Worm (Caenorhabditis elegans): ENCODE data around the gene F48E8.8.

The F48E8.8 gene

ce11 chrIII:5450430-5450829 lies 818 bp upstream of the F48E8.8 start, which contains the start of gene paa-1:
TSS of gene paa-1 (plus strand) at chrIII:5450730.
- TF ChIP-seq ets-7 (tag; optimal IDR thresholded peaks at IDR 0.05) (no peak), tbx-11 (GFP tag; IDR thresholded peaks at IDR 0.05) (no peak), B0310.2 (tag; optimal IDR thresholded peaks at IDR 0.05) (no peak), F13C5.2 (tag; optimal IDR thresholded peaks at IDR 0.05) (no peak), hnd-1 (tag; optimal IDR thresholded peaks at IDR 0.05) (no peak), ceh-13 (GFP tag; optimal IDR thresholded peaks at IDR 0.05) (no peak), ama-1 (optimal IDR thresholded peaks at IDR 0.05) (no peak), hmg-4 (GFP tag; optimal IDR thresholded peaks at IDR 0.05) (no peak), tra-4 (tag; optimal IDR thresholded peaks at IDR 0.05) (no peak), flt-1 (GFP tag; IDR thresholded peaks at IDR 0.05) (no peak), sea-1 (GFP tag; conservative IDR thresholded peaks at IDR 0.05) (no peak), tbx-37 (GFP tag; conservative IDR thresholded peaks at IDR 0.05) (no peak), scrt-1 (GFP tag; IDR thresholded peaks at IDR 0.05) (no peak), aly-1 (tag; optimal IDR thresholded peaks at IDR 0.05) (no peak), pes-1 (GFP tag; IDR thresholded peaks at IDR 0.05) (no peak), hmbx-1 (tag; optimal IDR thresholded peaks at IDR 0.05) (no peak), ceh-36 (tag; optimal IDR thresholded peaks at IDR 0.05) (no peak)

ce11 chrIII:5448177-5448576 lies 1.4 kb downstream of the F48E8.8 start, which contains the start of gene skpt-1:
TSS of gene skpt-1 (minus strand) at chrIII:5448395.
- TF ChIP-seq scrt-1 (GFP tag; IDR thresholded peaks at IDR 0.05) (no peak), tbx-37 (GFP tag; conservative IDR thresholded peaks at IDR 0.05) (no peak), F13C5.2 (tag; optimal IDR thresholded peaks at IDR 0.05) (no peak), ama-1 (optimal IDR thresholded peaks at IDR 0.05) (no peak), pes-1 (GFP tag; IDR thresholded peaks at IDR 0.05) (no peak), tbx-11 (GFP tag; IDR thresholded peaks at IDR 0.05) (no peak), ceh-13 (GFP tag; optimal IDR thresholded peaks at IDR 0.05) (no peak), tra-4 (tag; optimal IDR thresholded peaks at IDR 0.05) (no peak), hmbx-1 (tag; optimal IDR thresholded peaks at IDR 0.05) (no peak), hnd-1 (tag; optimal IDR thresholded peaks at IDR 0.05) (no peak), aly-1 (tag; optimal IDR thresholded peaks at IDR 0.05) (no peak), sea-1 (GFP tag; conservative IDR thresholded peaks at IDR 0.05) (no peak)

ce11 chrIII:5442711-5443253 lies 6.8 kb downstream of the F48E8.8 start, which contains the start of the genes T24G10.2 and disl-2:
TSS of gene T24G10.2 (minus strand) at chrIII:5442761.
TSS of gene disl-2 (plus strand) at chrIII:5443167.
- TF ChIP-seq hmbx-1 (tag; optimal IDR thresholded peaks at IDR 0.05) (no peak), F13C5.2 (tag; optimal IDR thresholded peaks at IDR 0.05) (peak; percentile 41)

ce11 chrIII:5440540-5440939 lies 9.1 kb downstream of the F48E8.8 start, which contains the start of gene W03A5.6:
TSS of gene W03A5.6 (minus strand) at chrIII:5440640.
- TF ChIP-seq B0310.2 (tag; optimal IDR thresholded peaks at IDR 0.05): no peak
- TF ChIP-seq tbx-37 (GFP tag; conservative IDR thresholded peaks at IDR 0.05): no peak

DNA sequence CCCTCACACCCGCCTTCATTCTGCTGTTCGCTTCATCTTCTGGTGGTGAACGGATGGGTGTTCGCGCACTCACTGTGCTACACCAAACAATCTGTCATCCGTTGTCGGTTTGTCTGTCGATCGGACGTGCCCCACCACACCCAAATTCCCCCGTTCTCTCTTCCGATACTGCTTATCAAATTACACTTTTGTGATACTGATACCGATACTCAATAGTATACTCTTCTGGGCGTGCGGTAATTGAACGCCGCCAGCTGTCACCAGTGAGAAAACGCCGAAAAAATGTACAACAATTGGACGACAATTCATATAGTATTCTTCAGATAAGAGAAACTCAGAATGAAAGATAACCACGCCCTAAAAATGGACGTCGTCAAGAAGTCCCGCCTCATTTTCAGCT lies 11.5 kb downstream of the F48E8.8 start:
- no peak for TF ChIP-seq sea-1 (GFP tag; conservative IDR thresholded peaks at IDR 0.05)
- TF ChIP-seq ama-1 (optimal IDR thresholded peaks at IDR 0.05): no peak
- no peak for TF ChIP-seq tbx-37 (GFP tag; conservative IDR thresholded peaks at IDR 0.05)
- no peak for TF ChIP-seq ceh-13 (GFP tag; optimal IDR thresholded peaks at IDR 0.05)
- no peak for TF ChIP-seq hnd-1 (tag; optimal IDR thresholded peaks at IDR 0.05)
- no peak for TF ChIP-seq tra-4 (tag; optimal IDR thresholded peaks at IDR 0.05)
- no peak for TF ChIP-seq hmg-4 (GFP tag; optimal IDR thresholded peaks at IDR 0.05)
- TF ChIP-seq aly-1 (tag; optimal IDR thresholded peaks at IDR 0.05): no peak
- TF ChIP-seq scrt-1 (GFP tag; IDR thresholded peaks at IDR 0.05): no peak
- TF ChIP-seq ceh-36 (tag; optimal IDR thresholded peaks at IDR 0.05): no peak
- no peak for TF ChIP-seq flt-1 (GFP tag; IDR thresholded peaks at IDR 0.05)
- no peak for TF ChIP-seq F13C5.2 (tag; optimal IDR thresholded peaks at IDR 0.05)

DNA sequence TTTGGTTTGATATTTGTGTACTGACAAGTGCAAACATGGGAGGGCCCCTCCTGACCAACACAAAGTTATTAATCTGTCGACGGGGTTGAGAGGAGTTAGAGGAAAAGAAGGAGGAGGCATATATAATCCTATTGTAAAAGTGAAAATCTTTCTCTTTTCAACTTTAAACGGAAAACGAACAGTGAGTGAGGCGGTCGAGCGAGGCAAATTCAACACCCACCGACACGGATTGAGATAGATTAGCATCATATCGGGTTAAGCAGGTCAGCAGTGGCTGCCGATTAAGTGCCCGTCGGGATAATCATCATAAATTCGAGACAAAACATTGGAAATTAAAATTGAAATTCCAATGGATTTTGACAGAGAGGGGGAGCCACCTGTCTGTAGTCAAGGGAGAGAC lies 13.3 kb downstream of the F48E8.8 start:
- TF ChIP-seq tra-4 (tag; optimal IDR thresholded peaks at IDR 0.05) (no peak), pes-1 (GFP tag; IDR thresholded peaks at IDR 0.05) (no peak), ama-1 (optimal IDR thresholded peaks at IDR 0.05) (no peak), hmg-4 (GFP tag; optimal IDR thresholded peaks at IDR 0.05) (no peak), flt-1 (GFP tag; IDR thresholded peaks at IDR 0.05) (no peak), ets-7 (tag; optimal IDR thresholded peaks at IDR 0.05) (no peak), sea-1 (GFP tag; conservative IDR thresholded peaks at IDR 0.05) (no peak), ceh-13 (GFP tag; optimal IDR thresholded peaks at IDR 0.05) (no peak), tbx-37 (GFP tag; conservative IDR thresholded peaks at IDR 0.05) (no peak), aly-1 (tag; optimal IDR thresholded peaks at IDR 0.05) (no peak), hmbx-1 (tag; optimal IDR thresholded peaks at IDR 0.05) (no peak), ceh-36 (tag; optimal IDR thresholded peaks at IDR 0.05) (no peak), scrt-1 (GFP tag; IDR thresholded peaks at IDR 0.05) (no peak)

DNA sequence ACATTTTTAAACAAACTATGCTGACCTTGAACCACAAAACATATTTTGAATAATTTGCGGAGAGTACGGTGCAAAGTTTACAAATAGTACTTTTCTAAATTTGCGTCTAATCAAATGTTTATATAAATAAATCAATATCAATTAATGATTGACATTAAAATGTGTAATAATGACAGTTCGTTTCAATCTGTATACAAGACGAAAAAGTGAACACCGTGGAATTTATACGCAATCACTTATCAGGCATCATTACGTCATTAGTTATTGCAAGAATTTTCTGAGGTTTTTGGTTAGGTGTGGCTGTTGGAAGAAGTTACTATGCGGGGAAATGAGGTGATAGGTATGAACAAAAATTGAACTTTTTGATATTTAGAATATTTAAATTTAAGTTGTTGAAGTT lies 22.5 kb downstream of the F48E8.8 start:
- no peak for TF ChIP-seq hmbx-1 (tag; optimal IDR thresholded peaks at IDR 0.05)
- TF ChIP-seq tra-4 (tag; optimal IDR thresholded peaks at IDR 0.05): no peak
- TF ChIP-seq ets-7 (tag; optimal IDR thresholded peaks at IDR 0.05): no peak
- TF ChIP-seq hmg-4 (GFP tag; optimal IDR thresholded peaks at IDR 0.05): no peak
- TF ChIP-seq B0310.2 (tag; optimal IDR thresholded peaks at IDR 0.05): no peak

- TF ChIP-seq ama-1 (optimal IDR thresholded peaks at IDR 0.05) (no peak), pes-1 (GFP tag; IDR thresholded peaks at IDR 0.05) (no peak), flt-1 (GFP tag; IDR thresholded peaks at IDR 0.05) (no peak), ceh-13 (GFP tag; optimal IDR thresholded peaks at IDR 0.05) (no peak), hmbx-1 (tag; optimal IDR thresholded peaks at IDR 0.05) (no peak), hnd-1 (tag; optimal IDR thresholded peaks at IDR 0.05) (no peak), ets-7 (tag; optimal IDR thresholded peaks at IDR 0.05) (no peak), tbx-11 (GFP tag; IDR thresholded peaks at IDR 0.05) (no peak), tra-4 (tag; optimal IDR thresholded peaks at IDR 0.05) (no peak), tbx-37 (GFP tag; conservative IDR thresholded peaks at IDR 0.05) (no peak), F13C5.2 (tag; optimal IDR thresholded peaks at IDR 0.05) (no peak), hmg-4 (GFP tag; optimal IDR thresholded peaks at IDR 0.05) (no peak), ceh-36 (tag; optimal IDR thresholded peaks at IDR 0.05) (no peak), sea-1 (GFP tag; conservative IDR thresholded peaks at IDR 0.05) (no peak)
These were observed 25.2 kb downstream of the F48E8.8 start for ce11 chrIII:5424363-5424762.

Measured in whole organism, early embryonic.